Fruit fly (Drosophila melanogaster): Measurements from ENCODE around the gene CG46434.

DNA sequence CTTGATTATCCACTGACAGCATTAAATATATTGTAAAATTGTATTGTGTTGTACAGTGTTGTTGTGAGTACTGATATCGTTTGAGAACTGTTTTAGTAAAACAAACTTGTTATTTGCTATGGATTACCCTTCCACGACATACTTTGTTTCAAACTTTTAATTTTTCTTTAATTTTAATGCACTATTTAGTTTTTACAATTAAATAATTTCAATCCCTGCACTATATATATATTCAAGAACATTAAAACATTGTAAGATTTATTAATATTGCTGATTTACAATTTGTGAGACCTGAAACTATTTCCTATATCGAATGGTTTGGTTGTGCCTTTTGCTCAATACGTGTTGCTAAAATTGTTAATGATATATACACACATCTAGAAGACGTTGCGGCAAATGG lies at the start of gene CG46434, which contains the start of gene Dred:
- no peak for TF ChIP-seq ttk (optimal IDR thresholded peaks at IDR 0.05)
- TF ChIP-seq h (optimal IDR thresholded peaks at IDR 0.05) = no peak
- no peak for TF ChIP-seq Myc (optimal IDR thresholded peaks at IDR 0.05)
- no peak for TF ChIP-seq insv (optimal IDR thresholded peaks at IDR 0.05)
- no peak for TF ChIP-seq psq (optimal IDR thresholded peaks at IDR 0.05)
- no peak for TF ChIP-seq Sin3A (optimal IDR thresholded peaks at IDR 0.05)
